Worm (Caenorhabditis elegans): ENCODE measurements around the gene asp-3.

DNA sequence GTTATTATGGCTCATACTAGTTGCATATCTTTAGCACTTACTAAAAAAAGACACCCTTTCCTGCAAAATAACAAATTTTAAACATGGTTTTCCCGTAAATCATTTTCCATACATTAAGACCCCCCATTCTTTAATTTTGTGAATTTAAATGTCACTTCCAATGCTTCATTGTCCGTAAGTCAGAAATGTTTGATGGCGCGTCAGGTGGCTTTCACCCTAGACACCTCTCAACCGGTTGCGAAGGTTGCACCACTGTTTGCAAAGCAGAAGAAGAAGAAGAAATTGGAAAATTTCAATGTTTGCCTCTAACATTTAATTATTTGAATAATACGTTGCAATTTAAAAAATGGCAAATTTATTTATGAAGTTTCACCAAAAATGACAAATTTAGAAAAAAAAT, 10.7 kb downstream of the asp-3 start:
- TF ChIP-seq elt-2 (tag; optimal IDR thresholded peaks at IDR 0.05): no peak
- TF ChIP-seq nhr-11 (tag; optimal IDR thresholded peaks at IDR 0.05): no peak
- no peak for TF ChIP-seq elt-3 (tag; optimal IDR thresholded peaks at IDR 0.05)
- no peak for TF ChIP-seq fos-1 (tag; optimal IDR thresholded peaks at IDR 0.05)
- TF ChIP-seq unc-62 (GFP tag; optimal IDR thresholded peaks at IDR 0.05): no peak
- no peak for TF ChIP-seq tbx-2 (tag; optimal IDR thresholded peaks at IDR 0.05)
- TF ChIP-seq nhr-12 (tag; optimal IDR thresholded peaks at IDR 0.05): no peak
- no peak for TF ChIP-seq eor-1 (tag; optimal IDR thresholded peaks at IDR 0.05)
- no peak for TF ChIP-seq ceh-9 (tag; optimal IDR thresholded peaks at IDR 0.05)
- no peak for TF ChIP-seq egl-27 (tag; optimal IDR thresholded peaks at IDR 0.05)
- TF ChIP-seq elt-1 (tag; optimal IDR thresholded peaks at IDR 0.05): no peak
- no peak for TF ChIP-seq daf-12 (tag; optimal IDR thresholded peaks at IDR 0.05)
- TF ChIP-seq lin-15B (tag; optimal IDR thresholded peaks at IDR 0.05): no peak
